Fruit fly (Drosophila melanogaster): ENCODE data around the gene bru2.

Gene bru2

DNA sequence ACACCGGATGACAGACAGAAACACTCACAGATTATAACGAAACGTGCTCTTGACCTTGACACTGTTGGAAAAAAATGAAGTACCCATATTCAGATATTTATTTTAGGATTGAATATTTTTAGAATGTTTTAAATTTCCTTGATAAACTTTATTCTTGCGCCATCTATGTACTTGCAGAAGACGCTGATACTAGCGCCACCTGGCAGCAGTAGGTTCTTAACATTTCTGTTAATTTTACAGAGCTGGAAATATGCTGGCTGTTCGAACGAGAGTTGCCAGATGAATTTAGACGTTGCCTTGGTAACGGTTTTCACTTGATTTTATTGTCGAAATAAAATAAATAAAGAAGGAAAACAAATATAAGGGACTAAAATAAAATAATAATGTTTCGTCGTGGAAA is 80.5 kb downstream of the bru2 start, which contains the start of gene Fam92 (continued):
- TF ChIP-seq Dad (GFP tag; optimal IDR thresholded peaks at IDR 0.05) (no peak), CG17359 (tag; optimal IDR thresholded peaks at IDR 0.05) (peak; percentile 67), al (GFP tag; IDR thresholded peaks at IDR 0.05) (no peak), Atf3 (GFP tag; optimal IDR thresholded peaks at IDR 0.05) (no peak), CG17385 (GFP tag; optimal IDR thresholded peaks at IDR 0.05) (peak; percentile 34), Hr51 (GFP tag; optimal IDR thresholded peaks at IDR 0.05) (peak; percentile 13 to 39), CG9609 (GFP tag; optimal IDR thresholded peaks at IDR 0.05) (peak; percentile 31), NK7.1 (GFP tag; optimal IDR thresholded peaks at IDR 0.05) (peak; percentile 1), abd-A (tag; optimal IDR thresholded peaks at IDR 0.05) (no peak), prd (optimal IDR thresholded peaks at IDR 0.05) (no peak), prd (GFP tag; IDR thresholded peaks at IDR 0.05) (no peak; the same call in 2 of the 3 replicates), CG31441 (GFP tag; IDR thresholded peaks at IDR 0.05) (peak; percentile 30; the same call in 1 of the 2 replicates), fd102C (GFP tag; optimal IDR thresholded peaks at IDR 0.05) (no peak), CG5245 (GFP tag; optimal IDR thresholded peaks at IDR 0.05) (peak; percentile 62), CG8478 (optimal IDR thresholded peaks at IDR 0.05) (no peak), salm (tag; optimal IDR thresholded peaks at IDR 0.05) (no peak), Poxn (GFP tag; IDR thresholded peaks at IDR 0.05) (no peak), MTF-1 (GFP tag; optimal IDR thresholded peaks at IDR 0.05; ENCODE audit: borderline replicate concordance) (peak; percentile 65), eve (GFP tag; optimal IDR thresholded peaks at IDR 0.05) (no peak), maf-S (GFP tag; optimal IDR thresholded peaks at IDR 0.05) (peak; percentile 2), bowl (GFP tag; IDR thresholded peaks at IDR 0.05) (no peak), CG17328 (GFP tag; IDR thresholded peaks at IDR 0.05) (peak; percentile 34; the same call in 1 of the 2 replicates), CG34422 (GFP tag; IDR thresholded peaks at IDR 0.05) (no peak), stwl (tag; optimal IDR thresholded peaks at IDR 0.05) (peak; percentile 89), CG13894 (tag; optimal IDR thresholded peaks at IDR 0.05) (peak; percentile 14), sna (GFP tag; IDR thresholded peaks at IDR 0.05; ENCODE audit: partially characterized antibody) (no peak), Trl (optimal IDR thresholded peaks at IDR 0.05) (no peak), Trl (GFP tag; optimal IDR thresholded peaks at IDR 0.05) (peak; percentile 50), CG11093 (GFP tag; IDR thresholded peaks at IDR 0.05) (no peak), mam (GFP tag; optimal IDR thresholded peaks at IDR 0.05) (peak; percentile 46), Drgx (GFP tag; IDR thresholded peaks at IDR 0.05) (no peak), ci (GFP tag; IDR thresholded peaks at IDR 0.05) (peak; percentile 82), Awh (GFP tag; IDR thresholded peaks at IDR 0.05) (no peak), sug (tag; optimal IDR thresholded peaks at IDR 0.05) (peak; percentile 62), CG18619 (GFP tag; optimal IDR thresholded peaks at IDR 0.05) (peak; percentile 2), CG12942 (GFP tag; optimal IDR thresholded peaks at IDR 0.05) (no peak), vfl (GFP tag; optimal IDR thresholded peaks at IDR 0.05) (no peak), onecut (GFP tag; IDR thresholded peaks at IDR 0.05) (peak; percentile 56), fd3F (GFP tag; optimal IDR thresholded peaks at IDR 0.05) (peak; percentile 27), ac (GFP tag; optimal IDR thresholded peaks at IDR 0.05) (no peak), Mes4 (GFP tag; optimal IDR thresholded peaks at IDR 0.05) (peak; percentile 22), Hr3 (GFP tag; optimal IDR thresholded peaks at IDR 0.05) (peak; percentile 46), sima (GFP tag; optimal IDR thresholded peaks at IDR 0.05) (no peak), unpg (GFP tag; optimal IDR thresholded peaks at IDR 0.05) (peak; percentile 41), jigr1 (GFP tag; IDR thresholded peaks at IDR 0.05) (no peak), CG13123 (GFP tag; optimal IDR thresholded peaks at IDR 0.05) (no peak), psq (GFP tag; optimal IDR thresholded peaks at IDR 0.05) (no peak), CG31224 (GFP tag; IDR thresholded peaks at IDR 0.05) (no peak), CG6689 (GFP tag; IDR thresholded peaks at IDR 0.05) (no peak), NC2α (GFP tag; optimal IDR thresholded peaks at IDR 0.05) (peak; percentile 41), CG15514 (GFP tag; optimal IDR thresholded peaks at IDR 0.05) (peak; percentile 35), Ada2b (GFP tag; IDR thresholded peaks at IDR 0.05) (no peak), CG17361 (GFP tag; IDR thresholded peaks at IDR 0.05) (peak; percentile 49; the same call in 1 of the 3 replicates)

Measured in whole organism, embryonic.